Fruit fly (Drosophila melanogaster) whole organism, adult: ENCODE data around the gene CG4497.

Source experiments
- CG11617 ChIP-seq: fragments of 200-800 bp; sonication (Bioruptor generic); optimal IDR thresholded peaks from 2 replicates; lab custom pipeline; 2017; ENCODE audit warnings: mild to moderate bottlenecking, missing biosample characterization, missing genetic modification reagents, missing genetic modification characterization
- CG12768 ChIP-seq: fragments of 200-800 bp; sonication (Bioruptor generic); optimal IDR thresholded peaks from 2 replicates; lab custom pipeline; 2017; ENCODE audit warnings: missing biosample characterization, missing genetic modification characterization, mild to moderate bottlenecking, moderate library complexity, missing genetic modification reagents
- CG14711 ChIP-seq: fragments of 200-800 bp; sonication (Bioruptor generic); optimal IDR thresholded peaks from 2 replicates; lab custom pipeline; 2018; ENCODE audit warnings: missing biosample characterization, mild to moderate bottlenecking, missing genetic modification characterization, moderate library complexity
- CG1620 ChIP-seq: fragments of 200-800 bp; sonication (Bioruptor generic); optimal IDR thresholded peaks from 2 replicates; lab custom pipeline; 2016; ENCODE audit warnings: missing biosample characterization, missing genetic modification characterization
- CG33017 ChIP-seq: fragments of 200-800 bp; sonication (Bioruptor generic); optimal IDR thresholded peaks from 2 replicates; lab custom pipeline; 2018; ENCODE audit warnings: missing biosample characterization, mild to moderate bottlenecking, missing genetic modification characterization, moderate library complexity
- CG5204 ChIP-seq: fragments of 200-800 bp; sonication (Bioruptor generic); optimal IDR thresholded peaks from 2 replicates; lab custom pipeline; 2016; ENCODE audit warnings: missing biosample characterization, missing genetic modification characterization
- CG7045 ChIP-seq: fragments of 200-800 bp; sonication (Bioruptor generic); optimal IDR thresholded peaks from 2 replicates; lab custom pipeline; 2017; ENCODE audit warnings: missing biosample characterization, mild to moderate bottlenecking, missing genetic modification characterization
- CG7101 ChIP-seq: fragments of 200-800 bp; sonication (Bioruptor generic); optimal IDR thresholded peaks from 2 replicates; lab custom pipeline; 2018; ENCODE audit warnings: missing biosample characterization, mild to moderate bottlenecking, missing genetic modification characterization, moderate library complexity
- Clk ChIP-seq: fragments of 200-800 bp; sonication (Bioruptor generic); optimal IDR thresholded peaks from 2 replicates; lab custom pipeline; 2017; ENCODE audit warnings: missing biosample characterization, missing genetic modification characterization
- Crg-1 ChIP-seq: fragments of 200-800 bp; sonication (Bioruptor generic); optimal IDR thresholded peaks from 2 replicates; lab custom pipeline; 2016; ENCODE audit warnings: missing biosample characterization, missing genetic modification characterization
- Hr96 ChIP-seq: fragments of 200-800 bp; sonication (Bioruptor generic); optimal IDR thresholded peaks from 2 replicates; lab custom pipeline; 2016; ENCODE audit warnings: missing biosample characterization, missing genetic modification characterization
- Mnt ChIP-seq: fragments of 200-800 bp; sonication (Bioruptor generic); optimal IDR thresholded peaks from 2 replicates; lab custom pipeline; 2016; ENCODE audit warnings: missing biosample characterization, mild to moderate bottlenecking, missing genetic modification characterization
- bab1 ChIP-seq: fragments of 200-800 bp; sonication (Bioruptor generic); optimal IDR thresholded peaks from 3 replicates; lab custom pipeline; 2019; ENCODE audit warnings: missing biosample characterization, mild to moderate bottlenecking, missing genetic modification characterization, moderate library complexity
- cic ChIP-seq: fragments of 200-800 bp; sonication (Bioruptor generic); optimal IDR thresholded peaks from 2 replicates; lab custom pipeline; 2017; ENCODE audit warnings: missing biosample characterization, mild to moderate bottlenecking, missing genetic modification characterization, moderate library complexity
- cnc ChIP-seq, 2 experiments: fragments of >200 bp; optimal IDR thresholded peaks; 2 replicates each; lab custom pipeline; 2017
- kay ChIP-seq: fragments of 200-800 bp; sonication (Bioruptor generic); peaks from one replicate; lab custom pipeline; 2016; ENCODE audit warnings: missing biosample characterization, missing genetic modification characterization, borderline replicate concordance
- ovo ChIP-seq: fragments of 200-800 bp; sonication (Bioruptor generic); optimal IDR thresholded peaks from 2 replicates; lab custom pipeline; 2016; ENCODE audit warnings: missing biosample characterization, missing genetic modification characterization
- pad ChIP-seq: fragments of 200-800 bp; sonication (Bioruptor generic); optimal IDR thresholded peaks from 3 replicates; lab custom pipeline; 2017; ENCODE audit warnings: missing biosample characterization, missing genetic modification characterization, mild to moderate bottlenecking, moderate library complexity, missing genetic modification reagents
- tj ChIP-seq: fragments of 200-800 bp; sonication (Bioruptor generic); optimal IDR thresholded peaks from 3 replicates; lab custom pipeline; 2017; ENCODE audit warnings: missing biosample characterization, mild to moderate bottlenecking, missing genetic modification characterization, moderate library complexity
- toe ChIP-seq: fragments of 200-800 bp; sonication (Bioruptor generic); optimal IDR thresholded peaks from 2 replicates; lab custom pipeline; 2016; ENCODE audit warnings: missing biosample characterization, missing genetic modification characterization

CG4497 gene

DNA sequence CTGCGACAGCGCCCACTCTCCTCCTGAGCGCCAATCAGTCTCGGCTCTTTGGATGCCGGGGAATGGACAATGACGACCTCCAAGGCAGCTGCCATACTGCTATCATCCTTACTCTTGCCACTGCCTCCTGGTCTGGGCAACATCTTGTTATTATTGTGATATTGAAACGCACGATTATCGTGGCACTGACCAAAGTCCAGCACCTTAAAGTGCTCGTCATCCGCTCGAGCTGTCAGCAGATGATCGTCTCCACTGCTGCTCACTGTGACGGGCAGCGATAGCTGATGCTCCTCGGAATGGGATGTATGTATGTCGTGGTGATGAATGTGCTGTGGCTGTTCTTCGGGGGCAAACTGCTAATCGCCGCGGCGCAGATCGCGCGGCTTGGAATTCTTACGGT, 13.3 kb upstream of the CG4497 start:
- TF ChIP-seq CG12768 (GFP tag; lab: Kevin White, UChicago) = no peak
- TF ChIP-seq bab1 (GFP tag; lab: Kevin White, UChicago) = no peak
- no peak for TF ChIP-seq Mnt (GFP tag; lab: Kevin White, UChicago)
- TF ChIP-seq ovo (GFP tag; lab: Kevin White, UChicago) = no peak
- TF ChIP-seq Crg-1 (GFP tag; lab: Kevin White, UChicago) = no peak
- no peak for TF ChIP-seq CG7101 (tag; lab: Kevin White, UChicago)

- TF ChIP-seq bab1 (GFP tag; lab: Kevin White, UChicago) (peak; percentile 67), CG14711 (no peak), kay (GFP tag; lab: Kevin White, UChicago) (no peak), cnc (optimal IDR thresholded peaks at IDR 0.05; lab: Kevin White, UChicago) (no peak), CG11617 (peak; percentile 12), Crg-1 (GFP tag; lab: Kevin White, UChicago) (no peak), CG33017 (no peak), CG7101 (tag; lab: Kevin White, UChicago) (peak; percentile 23), CG12768 (GFP tag; lab: Kevin White, UChicago) (no peak), CG1620 (GFP tag; lab: Kevin White, UChicago) (peak; percentile 57), Mnt (GFP tag; lab: Kevin White, UChicago) (no peak), Clk (no peak), CG7045 (GFP tag; lab: Kevin White, UChicago) (peak; percentile 20), CG5204 (no peak), toe (GFP tag; lab: Kevin White, UChicago) (no peak)
Observed at dm6 chr2L:7204172-7204482, 9.7 kb upstream of the CG4497 start, which contains the start of gene CG4502. CG4502 (minus strand) TSS chr2L:7204264.

dm6 chr2L:7203411-7204171, 9.2 kb upstream of the CG4497 start:
- TF ChIP-seq CG11617 (peak; percentile 43), CG33017 (peak; percentile 24), Clk (no peak), CG14711 (no peak), tj (GFP tag; lab: Kevin White, UChicago) (peak; percentile 90), pad (GFP tag; lab: Kevin White, UChicago) (peak; percentile 46), cic (GFP tag; lab: Kevin White, UChicago) (peak; percentile 87), CG12768 (GFP tag; lab: Kevin White, UChicago) (peak; percentile 49), kay (GFP tag; lab: Kevin White, UChicago) (peak; percentile 71), Mnt (GFP tag; lab: Kevin White, UChicago) (peak; percentile 73), ovo (GFP tag; lab: Kevin White, UChicago) (no peak), CG7045 (GFP tag; lab: Kevin White, UChicago) (no peak), Hr96 (no peak), toe (GFP tag; lab: Kevin White, UChicago) (no peak), cnc (optimal IDR thresholded peaks at IDR 0.05; lab: Kevin White, UChicago) (peak in 1 of 2 experiments; percentile 8), CG5204 (no peak)

- TF ChIP-seq kay (GFP tag; lab: Kevin White, UChicago) = no peak
- TF ChIP-seq pad (GFP tag; lab: Kevin White, UChicago) = no peak
- TF ChIP-seq CG12768 (GFP tag; lab: Kevin White, UChicago) = no peak
- TF ChIP-seq Hr96 = no peak
- TF ChIP-seq ovo (GFP tag; lab: Kevin White, UChicago) = no peak
- no peak for TF ChIP-seq Crg-1 (GFP tag; lab: Kevin White, UChicago)
- no peak for TF ChIP-seq CG14711
- TF ChIP-seq CG5204 = no peak
- TF ChIP-seq Clk = no peak
- no peak for TF ChIP-seq toe (GFP tag; lab: Kevin White, UChicago)
Observed at dm6 chr2L:7200168-7200567, 5.8 kb upstream of the CG4497 start.

DNA sequence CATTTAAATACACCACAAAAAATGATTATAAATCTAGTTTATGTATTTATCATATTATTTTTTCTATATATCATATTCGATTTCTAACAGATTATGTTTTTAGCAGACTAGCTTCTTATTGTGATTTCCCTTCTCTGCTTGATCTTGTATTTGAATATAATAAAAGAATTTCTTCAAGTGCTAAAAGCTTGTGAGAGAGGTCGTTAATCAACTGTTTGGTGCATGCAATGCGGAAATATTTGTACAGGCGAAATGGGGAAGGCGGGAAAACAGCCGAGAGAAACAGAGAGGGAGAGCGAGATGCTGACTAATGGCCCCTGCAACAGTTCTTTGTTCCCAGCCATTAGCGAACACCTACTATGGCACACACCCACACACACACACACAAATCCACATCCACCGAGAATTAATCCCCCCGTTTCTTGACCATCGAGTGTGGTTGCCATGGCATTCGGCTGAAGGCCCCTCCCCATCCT, 5.3 kb upstream of the CG4497 start:
- TF ChIP-seq toe (GFP tag; lab: Kevin White, UChicago) (no peak), cic (GFP tag; lab: Kevin White, UChicago) (peak; percentile 27), Mnt (GFP tag; lab: Kevin White, UChicago) (no peak), CG7045 (GFP tag; lab: Kevin White, UChicago) (peak; percentile 49), CG11617 (no peak), CG5204 (peak; percentile 14), kay (GFP tag; lab: Kevin White, UChicago) (peak; percentile 71), CG14711 (peak; percentile 49), pad (GFP tag; lab: Kevin White, UChicago) (peak; percentile 67), bab1 (GFP tag; lab: Kevin White, UChicago) (no peak), Clk (no peak), tj (GFP tag; lab: Kevin White, UChicago) (peak; percentile 2), CG33017 (no peak), Crg-1 (GFP tag; lab: Kevin White, UChicago) (no peak)

DNA sequence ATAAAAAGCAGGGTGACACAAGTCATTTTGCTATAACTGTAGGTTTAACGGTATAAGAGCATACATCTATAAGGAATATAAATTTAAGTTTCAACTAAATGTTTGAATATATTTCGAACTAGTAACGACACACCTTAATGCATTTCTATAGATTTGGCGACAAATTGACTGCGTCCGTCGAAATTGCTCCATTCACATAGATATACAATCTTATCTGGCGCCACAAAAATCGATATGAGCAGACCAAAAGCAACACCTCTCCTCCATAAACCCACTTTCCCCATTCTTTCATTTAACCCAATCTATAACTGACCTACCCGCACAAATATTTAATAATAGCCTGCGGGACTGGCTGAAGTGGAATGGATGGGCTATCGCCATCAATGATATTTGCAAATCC, 4.2 kb upstream of the CG4497 start:
- TF ChIP-seq Hr96 = no peak
- no peak for TF ChIP-seq CG14711
- no peak for TF ChIP-seq tj (GFP tag; lab: Kevin White, UChicago)
- no peak for TF ChIP-seq Mnt (GFP tag; lab: Kevin White, UChicago)
- TF ChIP-seq ovo (GFP tag; lab: Kevin White, UChicago) = no peak
- TF ChIP-seq toe (GFP tag; lab: Kevin White, UChicago) = no peak
- TF ChIP-seq CG5204 = no peak
- no peak for TF ChIP-seq CG7101 (tag; lab: Kevin White, UChicago)
- no peak for TF ChIP-seq CG11617
- no peak for TF ChIP-seq pad (GFP tag; lab: Kevin White, UChicago)
- TF ChIP-seq cnc (optimal IDR thresholded peaks at IDR 0.05; lab: Kevin White, UChicago) = no peak
- no peak for TF ChIP-seq CG1620 (GFP tag; lab: Kevin White, UChicago)
- TF ChIP-seq Clk = no peak
- no peak for TF ChIP-seq CG12768 (GFP tag; lab: Kevin White, UChicago)
- no peak for TF ChIP-seq CG7045 (GFP tag; lab: Kevin White, UChicago)
- TF ChIP-seq CG33017 = no peak
- TF ChIP-seq cic (GFP tag; lab: Kevin White, UChicago) = no peak
